Worm (Caenorhabditis elegans) whole organism, L4 larva: ENCODE data around the gene rha-1.

Source experiments
- R02D3.7 ChIP-seq: fragments of 150-350 bp; sonication (generic microtip); optimal IDR thresholded peaks from 3 replicates; lab custom pipeline; 2014; ENCODE audit warnings: missing biosample characterization, missing genetic modification characterization
- aly-2 ChIP-seq: sonication (generic microtip); optimal IDR thresholded peaks from 2 replicates; lab custom pipeline; 2018; ENCODE audit warnings: missing biosample characterization, missing genetic modification characterization
- lin-39 ChIP-seq: fragments of 150-350 bp; optimal IDR thresholded peaks from 2 replicates; lab custom pipeline; 2014; ENCODE audit warnings: missing biosample characterization, missing genetic modification reagents, missing genetic modification characterization

DNA sequence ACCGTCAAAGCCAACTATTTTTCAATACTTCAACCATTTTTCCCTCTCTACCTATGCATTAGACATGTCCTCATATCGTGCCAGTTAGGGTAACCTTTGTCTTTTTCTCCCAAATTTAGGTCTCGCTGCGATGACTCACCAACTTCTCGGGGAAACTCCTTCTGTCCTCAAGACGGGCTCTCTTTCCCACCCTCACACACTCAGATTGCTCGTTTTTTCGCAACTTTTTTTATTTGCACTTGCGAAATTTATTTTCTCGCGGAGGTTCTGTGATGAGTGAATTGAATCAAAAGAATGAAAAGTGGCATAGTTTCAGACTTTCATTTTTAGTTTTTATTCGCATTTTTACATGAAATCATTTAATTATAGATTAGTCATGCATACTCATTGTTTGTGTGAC, 36.9 kb upstream of the rha-1 start:
- TF ChIP-seq R02D3.7 (tag; lab: Kevin White, UChicago) (no peak), aly-2 (tag; lab: Kevin White, UChicago) (no peak), lin-39 (tag; lab: Kevin White, UChicago) (no peak)
